Fruit fly (Drosophila melanogaster): ENCODE data around the gene CG9777.
A peak's percentile ranks its signal among the peaks of the same experiment; 100 is the strongest.

CG9777 gene

dm6 chrX:16585569-16585968 is 46.5 kb downstream of the CG9777 start (continued):
- TF ChIP-seq Hmr (GFP tag; optimal IDR thresholded peaks at IDR 0.05) = peak; percentile 49
- TF ChIP-seq hkb (optimal IDR thresholded peaks at IDR 0.05) = no peak
- peak; percentile 45 for TF ChIP-seq hkb (GFP tag; IDR thresholded peaks at IDR 0.05)
- TF ChIP-seq vfl (GFP tag; optimal IDR thresholded peaks at IDR 0.05) = no peak
- no peak for TF ChIP-seq CG13287 (GFP tag; IDR thresholded peaks at IDR 0.05; ENCODE audit: partially characterized antibody)
- TF ChIP-seq inv (GFP tag; IDR thresholded peaks at IDR 0.05; ENCODE audit: partially characterized antibody) = no peak
- no peak for TF ChIP-seq sima (GFP tag; optimal IDR thresholded peaks at IDR 0.05)
- TF ChIP-seq CG12744 (GFP tag; optimal IDR thresholded peaks at IDR 0.05) = no peak
- TF ChIP-seq da (GFP tag; optimal IDR thresholded peaks at IDR 0.05) = no peak
- peak; percentile 39 for TF ChIP-seq grau (tag; optimal IDR thresholded peaks at IDR 0.05)
- TF ChIP-seq CG9797 (GFP tag; optimal IDR thresholded peaks at IDR 0.05) = no peak
- TF ChIP-seq Ptx1 (GFP tag; IDR thresholded peaks at IDR 0.05) = 0 out of 2 replicates have a peak, but pooled peaks have one; percentile 16

- TF ChIP-seq phol (tag; optimal IDR thresholded peaks at IDR 0.05) (no peak), Lim3 (GFP tag; IDR thresholded peaks at IDR 0.05) (no peak), br (optimal IDR thresholded peaks at IDR 0.05) (no peak), sr (GFP tag; IDR thresholded peaks at IDR 0.05) (no peak), tgo (GFP tag; IDR thresholded peaks at IDR 0.05) (no peak), Dfd (GFP tag; optimal IDR thresholded peaks at IDR 0.05) (no peak)
These were observed 48.3 kb downstream of the CG9777 start for dm6 chrX:16583730-16584129.

- TF ChIP-seq Adf1 (GFP tag; IDR thresholded peaks at IDR 0.05) (peak; percentile 93), CG8089 (GFP tag; optimal IDR thresholded peaks at IDR 0.05) (no peak), Sox102F (GFP tag; optimal IDR thresholded peaks at IDR 0.05) (no peak), Med (GFP tag) (peak; percentile 41), pzg (GFP tag; optimal IDR thresholded peaks at IDR 0.05) (no peak), peb (GFP tag; IDR thresholded peaks at IDR 0.05) (no peak), klu (GFP tag; IDR thresholded peaks at IDR 0.05) (no peak), toy (GFP tag; IDR thresholded peaks at IDR 0.05) (no peak), CG13296 (GFP tag; optimal IDR thresholded peaks at IDR 0.05) (no peak), Taf1 (GFP tag; IDR thresholded peaks at IDR 0.05) (no peak), CG12659 (GFP tag; optimal IDR thresholded peaks at IDR 0.05) (no peak), CG6689 (GFP tag; IDR thresholded peaks at IDR 0.05) (no peak), cg (GFP tag; optimal IDR thresholded peaks at IDR 0.05) (peak; percentile 19), chinmo (GFP tag; IDR thresholded peaks at IDR 0.05; ENCODE audit: partially characterized antibody) (0 out of 4 replicates have a peak, but pooled peaks have one; percentile 13), row (GFP tag; IDR thresholded peaks at IDR 0.05) (no peak), scrt (GFP tag; optimal IDR thresholded peaks at IDR 0.05) (peak; percentile 17), CG32532 (GFP tag; IDR thresholded peaks at IDR 0.05) (no peak), fd96Cb (tag; optimal IDR thresholded peaks at IDR 0.05) (no peak)
These were observed 49.9 kb downstream of the CG9777 start for dm6 chrX:16582145-16582544.

dm6 chrX:16581703-16582102 is 50.3 kb downstream of the CG9777 start:
- TF ChIP-seq Hmr (GFP tag; optimal IDR thresholded peaks at IDR 0.05) (peak; percentile 17), nmo (GFP tag; optimal IDR thresholded peaks at IDR 0.05) (no peak), zfh2 (GFP tag; optimal IDR thresholded peaks at IDR 0.05) (peak; percentile 39), gem (tag; optimal IDR thresholded peaks at IDR 0.05) (peak; percentile 38), sens (GFP tag) (peak; percentile 64), ab (GFP tag; optimal IDR thresholded peaks at IDR 0.05) (no peak), Xbp1 (GFP tag; optimal IDR thresholded peaks at IDR 0.05) (no peak), CG11456 (GFP tag; IDR thresholded peaks at IDR 0.05) (no peak), grau (tag; optimal IDR thresholded peaks at IDR 0.05) (peak; percentile 30), Jarid2 (GFP tag; optimal IDR thresholded peaks at IDR 0.05) (no peak), CG8089 (GFP tag; optimal IDR thresholded peaks at IDR 0.05) (no peak), dan (GFP tag; IDR thresholded peaks at IDR 0.05) (no peak), CG13424 (tag; optimal IDR thresholded peaks at IDR 0.05) (peak; percentile 22), slbo (GFP tag; IDR thresholded peaks at IDR 0.05) (peak; percentile 31; the same call in 1 of the 2 replicates), CG7786 (GFP tag; optimal IDR thresholded peaks at IDR 0.05) (no peak), bcd (GFP tag; optimal IDR thresholded peaks at IDR 0.05) (peak; percentile 4), CG18764 (GFP tag; optimal IDR thresholded peaks at IDR 0.05) (no peak)
